Worm (Caenorhabditis elegans): Measurements from ENCODE around the gene C56G2.15.
A peak's percentile ranks its signal among the peaks of the same experiment; 100 is the strongest.

Gene C56G2.15

DNA sequence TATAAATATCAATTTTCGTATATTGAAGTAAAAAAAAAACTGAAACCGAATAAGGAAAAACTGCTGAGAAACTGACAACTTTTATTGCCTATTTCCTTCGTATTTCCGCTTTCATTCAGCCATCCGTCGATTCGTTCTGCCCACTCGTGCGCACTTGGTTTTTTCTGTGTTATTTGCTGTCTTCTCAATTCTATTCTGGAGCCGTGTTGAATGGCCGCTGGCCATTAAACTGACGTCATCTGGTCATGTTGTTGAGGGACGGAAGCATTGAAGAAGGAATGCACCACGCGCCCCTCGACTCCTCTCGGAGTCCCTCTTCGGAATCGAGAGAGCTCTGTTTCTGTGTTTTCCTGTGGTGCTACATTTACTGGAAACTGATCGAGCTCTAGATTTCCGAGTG lies 19.1 kb downstream of the C56G2.15 start:
- TF ChIP-seq ceh-82 (tag; optimal IDR thresholded peaks at IDR 0.05) (no peak), unc-62 (GFP tag; optimal IDR thresholded peaks at IDR 0.05 in 1 of 2) (peak in 1 of 2 experiments; percentile 45), unc-62 (tag; optimal IDR thresholded peaks at IDR 0.05) (no peak), hlh-30 (tag; optimal IDR thresholded peaks at IDR 0.05; ENCODE audit: insufficient read depth) (peak; percentile 77), dve-1 (tag; optimal IDR thresholded peaks at IDR 0.05; ENCODE audit: insufficient read depth) (no peak), Y75B8A.6 (GFP tag; IDR thresholded peaks at IDR 0.05) (no peak), dmd-6 (GFP tag; IDR thresholded peaks at IDR 0.05) (peak; percentile 36), ztf-11 (tag; optimal IDR thresholded peaks at IDR 0.05) (no peak), mep-1 (tag; optimal IDR thresholded peaks at IDR 0.05) (peak; percentile 16), php-3 (GFP tag; IDR thresholded peaks at IDR 0.05) (no peak), snpc-1.2 (GFP tag; IDR thresholded peaks at IDR 0.05) (no peak), ama-1 (optimal IDR thresholded peaks at IDR 0.05) (no peak), ztf-7 (tag; optimal IDR thresholded peaks at IDR 0.05) (no peak), ces-1 (GFP tag; optimal IDR thresholded peaks at IDR 0.05) (no peak), nhr-28 (tag; optimal IDR thresholded peaks at IDR 0.05) (no peak), zfp-3 (GFP tag; conservative IDR thresholded peaks at IDR 0.05) (no peak), Y5F2A.4 (GFP tag; optimal IDR thresholded peaks at IDR 0.05) (no peak), pha-4 (GFP tag; IDR thresholded peaks at IDR 0.05) (no peak), pha-4 (tag; optimal IDR thresholded peaks at IDR 0.05) (no peak), nhr-111 (GFP tag; optimal IDR thresholded peaks at IDR 0.05) (no peak), R02D3.7 (tag; optimal IDR thresholded peaks at IDR 0.05) (no peak), arid-1 (GFP tag; conservative IDR thresholded peaks at IDR 0.05) (no peak), hif-1 (tag; optimal IDR thresholded peaks at IDR 0.05) (peak in 1 of 2 experiments; percentile 19), hlh-11 (tag; optimal IDR thresholded peaks at IDR 0.05) (no peak), madf-5 (GFP tag; IDR thresholded peaks at IDR 0.05) (no peak), ZK337.2 (GFP tag; IDR thresholded peaks at IDR 0.05) (no peak), zip-2 (tag; optimal IDR thresholded peaks at IDR 0.05) (no peak), ceh-32 (tag; optimal IDR thresholded peaks at IDR 0.05; ENCODE audit: poor library complexity) (no peak), nhr-10 (tag; optimal IDR thresholded peaks at IDR 0.05) (no peak), mdl-1 (tag; optimal IDR thresholded peaks at IDR 0.05) (peak in 1 of 2 experiments; percentile 73), nhr-102 (tag; optimal IDR thresholded peaks at IDR 0.05) (no peak), mdt-29 (GFP tag; IDR thresholded peaks at IDR 0.05) (no peak), sdz-12 (GFP tag; optimal IDR thresholded peaks at IDR 0.05) (no peak), spr-1 (tag; optimal IDR thresholded peaks at IDR 0.05) (no peak), lim-7 (GFP tag; IDR thresholded peaks at IDR 0.05) (no peak), ceh-28 (tag; optimal IDR thresholded peaks at IDR 0.05) (no peak), daf-8 (GFP tag; IDR thresholded peaks at IDR 0.05) (no peak), spr-3 (GFP tag; optimal IDR thresholded peaks at IDR 0.05) (no peak), mxl-3 (GFP tag; optimal IDR thresholded peaks at IDR 0.05) (no peak), tag-97 (GFP tag; IDR thresholded peaks at IDR 0.05) (no peak), zag-1 (tag; optimal IDR thresholded peaks at IDR 0.05) (no peak), ctbp-1 (GFP tag; IDR thresholded peaks at IDR 0.05) (peak; percentile 73), vab-7 (GFP tag; IDR thresholded peaks at IDR 0.05) (no peak), madf-9 (GFP tag; conservative IDR thresholded peaks at IDR 0.05) (no peak), ZK546.5 (tag; optimal IDR thresholded peaks at IDR 0.05) (no peak), Y105C5A.15 (GFP tag; IDR thresholded peaks at IDR 0.05) (no peak), duxl-1 (tag; optimal IDR thresholded peaks at IDR 0.05; ENCODE audit: poor library complexity) (no peak), mes-2 (tag; optimal IDR thresholded peaks at IDR 0.05; ENCODE audit: poor library complexity, severe bottlenecking) (no peak), tra-1 (GFP tag; IDR thresholded peaks at IDR 0.05) (no peak), nhr-11 (tag; optimal IDR thresholded peaks at IDR 0.05) (no peak), daf-16 (GFP tag; optimal IDR thresholded peaks at IDR 0.05) (no peak), daf-16 (tag; optimal IDR thresholded peaks at IDR 0.05) (no peak), nhr-76 (tag; optimal IDR thresholded peaks at IDR 0.05) (no peak)

All from whole organism, L4 larva.